Worm (Caenorhabditis elegans): ENCODE data around the gene let-19.

let-19 gene

ce11 chrII:8787376-8787775, 16.6 kb downstream of the let-19 start (continued):
- no peak for TF ChIP-seq mxl-2 (GFP tag; conservative IDR thresholded peaks at IDR 0.05)
- peak; percentile 62 for TF ChIP-seq pha-4 (GFP tag; IDR thresholded peaks at IDR 0.05)
- peak; percentile 95 for TF ChIP-seq pha-4 (tag; optimal IDR thresholded peaks at IDR 0.05)
- TF ChIP-seq gei-8 (GFP tag; optimal IDR thresholded peaks at IDR 0.05) = no peak
- peak; percentile 89 for TF ChIP-seq nhr-28 (tag; optimal IDR thresholded peaks at IDR 0.05)
- peak; percentile 78 for TF ChIP-seq ztf-7 (tag; optimal IDR thresholded peaks at IDR 0.05)
- peak; percentile 75 for TF ChIP-seq skn-1 (tag; optimal IDR thresholded peaks at IDR 0.05)
- peak; percentile 71 for TF ChIP-seq spr-1 (tag; optimal IDR thresholded peaks at IDR 0.05)
- TF ChIP-seq ZK546.5 (tag; optimal IDR thresholded peaks at IDR 0.05) = peak in 1 of 2 experiments; percentile 22
- TF ChIP-seq egl-27 (tag; optimal IDR thresholded peaks at IDR 0.05) = no peak
- peak; percentile 91 for TF ChIP-seq T26A8.4 (GFP tag; IDR thresholded peaks at IDR 0.05)
- TF ChIP-seq fos-1 (tag; optimal IDR thresholded peaks at IDR 0.05) = no peak
- peak in 1 of 2 experiments; percentile 83 for TF ChIP-seq mdl-1 (tag; optimal IDR thresholded peaks at IDR 0.05)
- TF ChIP-seq rbr-2 (tag; optimal IDR thresholded peaks at IDR 0.05) = peak; percentile 93
- TF ChIP-seq ama-1 (optimal IDR thresholded peaks at IDR 0.05) = peak; percentile 90
- no peak for TF ChIP-seq dmd-8 (GFP tag; IDR thresholded peaks at IDR 0.05)
- peak; percentile 89 for TF ChIP-seq nhr-6 (tag; optimal IDR thresholded peaks at IDR 0.05)
- TF ChIP-seq zip-2 (tag; optimal IDR thresholded peaks at IDR 0.05) = peak; percentile 59
- TF ChIP-seq ceh-32 (tag; optimal IDR thresholded peaks at IDR 0.05; ENCODE audit: poor library complexity) = no peak
- TF ChIP-seq php-3 (GFP tag; IDR thresholded peaks at IDR 0.05) = peak; percentile 81
- TF ChIP-seq nhr-48 (tag; optimal IDR thresholded peaks at IDR 0.05) = peak; percentile 70
- TF ChIP-seq lin-15B (tag; optimal IDR thresholded peaks at IDR 0.05) = peak; percentile 6
- TF ChIP-seq zfp-3 (GFP tag; conservative IDR thresholded peaks at IDR 0.05) = peak; percentile 86
- peak; percentile 60; the same call in 1 of the 2 replicates for TF ChIP-seq lin-38 (GFP tag; IDR thresholded peaks at IDR 0.05)
- no peak for TF ChIP-seq nhr-10 (tag; optimal IDR thresholded peaks at IDR 0.05)
- peak; percentile 25; the same call in 1 of the 2 replicates for TF ChIP-seq set-16 (GFP tag; IDR thresholded peaks at IDR 0.05)
- peak; percentile 97 for TF ChIP-seq nhr-11 (tag; optimal IDR thresholded peaks at IDR 0.05)
- TF ChIP-seq lsy-2 (tag; optimal IDR thresholded peaks at IDR 0.05) = peak; percentile 74 to 94
- TF ChIP-seq T20F7.1 (GFP tag; optimal IDR thresholded peaks at IDR 0.05) = peak; percentile 80
- peak in 1 of 2 experiments; percentile 100 for TF ChIP-seq unc-62 (GFP tag; optimal IDR thresholded peaks at IDR 0.05 in 1 of 2)
- no peak for TF ChIP-seq unc-62 (tag; optimal IDR thresholded peaks at IDR 0.05)
- TF ChIP-seq arid-1 (GFP tag; conservative IDR thresholded peaks at IDR 0.05) = peak; percentile 66; the same call in 1 of the 2 replicates
- peak; percentile 91 for TF ChIP-seq dmd-6 (GFP tag; IDR thresholded peaks at IDR 0.05)
- TF ChIP-seq lin-29 (GFP tag; IDR thresholded peaks at IDR 0.05) = peak; percentile 51; the same call in 1 of the 2 replicates
- TF ChIP-seq vab-7 (GFP tag; IDR thresholded peaks at IDR 0.05) = peak; percentile 61
- peak; percentile 64 to 73 for TF ChIP-seq daf-16 (GFP tag; optimal IDR thresholded peaks at IDR 0.05)
- peak; percentile 99 for TF ChIP-seq daf-16 (tag; optimal IDR thresholded peaks at IDR 0.05)
- TF ChIP-seq snpc-1.2 (GFP tag; IDR thresholded peaks at IDR 0.05) = peak; percentile 58
- peak; percentile 91 for TF ChIP-seq hmg-1.1 (GFP tag; IDR thresholded peaks at IDR 0.05)
- TF ChIP-seq nhr-42 (GFP tag; IDR thresholded peaks at IDR 0.05) = peak; percentile 80; the same call in 1 of the 2 replicates
- peak; percentile 75 for TF ChIP-seq nhr-102 (tag; optimal IDR thresholded peaks at IDR 0.05)
- TF ChIP-seq fkh-10 (GFP tag; optimal IDR thresholded peaks at IDR 0.05) = peak; percentile 67
- peak; percentile 22 for TF ChIP-seq pqm-1 (tag; optimal IDR thresholded peaks at IDR 0.05)
- no peak for TF ChIP-seq F26F4.8 (GFP tag; conservative IDR thresholded peaks at IDR 0.05)
- no peak for TF ChIP-seq lim-7 (GFP tag; IDR thresholded peaks at IDR 0.05)
- TF ChIP-seq aha-1 (tag) = peak; percentile 99
- TF ChIP-seq ctbp-1 (GFP tag; IDR thresholded peaks at IDR 0.05) = peak; percentile 84
- peak; percentile 20 for TF ChIP-seq nhr-76 (tag; optimal IDR thresholded peaks at IDR 0.05)
- peak; percentile 59 for TF ChIP-seq lin-13 (GFP tag; optimal IDR thresholded peaks at IDR 0.05)
- peak; percentile 90 for TF ChIP-seq jun-1 (tag; optimal IDR thresholded peaks at IDR 0.05)
- TF ChIP-seq tra-1 (GFP tag; IDR thresholded peaks at IDR 0.05) = peak; percentile 88
- peak; percentile 92 for TF ChIP-seq mdt-29 (GFP tag; IDR thresholded peaks at IDR 0.05)
- TF ChIP-seq zfp-2 (tag; optimal IDR thresholded peaks at IDR 0.05) = peak; percentile 61

All from whole organism, L4 larva.